Fruit fly (Drosophila melanogaster): ENCODE measurements around the gene CG32295.

Gene CG32295

dm6 chr3L:2504031-2504615 is 22.6 kb downstream of the CG32295 start:
- TF ChIP-seq D1 (tag; optimal IDR thresholded peaks at IDR 0.05) (no peak), CG14655 (GFP tag; optimal IDR thresholded peaks at IDR 0.05) (no peak), CG17806 (tag; optimal IDR thresholded peaks at IDR 0.05) (no peak), CG32121 (GFP tag; IDR thresholded peaks at IDR 0.05) (no peak), CG4496 (GFP tag; IDR thresholded peaks at IDR 0.05) (no peak), rn (GFP tag; IDR thresholded peaks at IDR 0.05) (no peak), CG15710 (tag; optimal IDR thresholded peaks at IDR 0.05) (no peak), CG34367 (tag; optimal IDR thresholded peaks at IDR 0.05) (no peak), Ets98B (GFP tag; IDR thresholded peaks at IDR 0.05) (no peak), Pif1B (GFP tag; optimal IDR thresholded peaks at IDR 0.05) (no peak), EcR (GFP tag; optimal IDR thresholded peaks at IDR 0.05) (no peak), Snoo (tag; optimal IDR thresholded peaks at IDR 0.05) (no peak), fd96Ca (GFP tag; IDR thresholded peaks at IDR 0.05) (no peak)

dm6 chr3L:2503465-2503864 is 23.3 kb downstream of the CG32295 start, which contains the start of gene CG16758:
Gene CG16758, minus strand, starts transcription at chr3L:2503606.
- TF ChIP-seq rn (GFP tag; IDR thresholded peaks at IDR 0.05) (no peak), CG4496 (GFP tag; IDR thresholded peaks at IDR 0.05) (0 out of 3 replicates have a peak, but pooled peaks have one; percentile 12), CG12605 (GFP tag; IDR thresholded peaks at IDR 0.05) (no peak)

dm6 chr3L:2501764-2502163 is 25.0 kb downstream of the CG32295 start:
- TF ChIP-seq CG17806 (tag; optimal IDR thresholded peaks at IDR 0.05) (peak; percentile 36), D1 (tag; optimal IDR thresholded peaks at IDR 0.05) (no peak), fd96Ca (GFP tag; IDR thresholded peaks at IDR 0.05) (no peak), Pif1A (GFP tag; optimal IDR thresholded peaks at IDR 0.05) (peak; percentile 43), CG12605 (GFP tag; IDR thresholded peaks at IDR 0.05) (no peak), CG15710 (tag; optimal IDR thresholded peaks at IDR 0.05) (peak; percentile 28), CG4496 (GFP tag; IDR thresholded peaks at IDR 0.05) (peak; percentile 14; the same call in 1 of the 3 replicates), Pif1B (GFP tag; optimal IDR thresholded peaks at IDR 0.05) (peak; percentile 39), gl (tag; optimal IDR thresholded peaks at IDR 0.05) (no peak), CG9948 (tag; optimal IDR thresholded peaks at IDR 0.05) (peak; percentile 9), Snoo (tag; optimal IDR thresholded peaks at IDR 0.05) (peak; percentile 23), CG8159 (tag; optimal IDR thresholded peaks at IDR 0.05) (peak; percentile 39)

dm6 chr3L:2499077-2499476 is 27.7 kb downstream of the CG32295 start:
- TF ChIP-seq CG32121 (GFP tag; IDR thresholded peaks at IDR 0.05), result no peak
- TF ChIP-seq CG8301 (tag; optimal IDR thresholded peaks at IDR 0.05), result no peak
- TF ChIP-seq fd96Ca (GFP tag; IDR thresholded peaks at IDR 0.05), result no peak
- TF ChIP-seq CG13204 (GFP tag; optimal IDR thresholded peaks at IDR 0.05), result no peak
- TF ChIP-seq gl (tag; optimal IDR thresholded peaks at IDR 0.05), result no peak
- no peak for TF ChIP-seq CG4496 (GFP tag; IDR thresholded peaks at IDR 0.05)
- TF ChIP-seq CG14655 (GFP tag; optimal IDR thresholded peaks at IDR 0.05), result no peak
- no peak for TF ChIP-seq CG15710 (tag; optimal IDR thresholded peaks at IDR 0.05)
- no peak for TF ChIP-seq EcR (GFP tag; optimal IDR thresholded peaks at IDR 0.05)
- TF ChIP-seq Pif1A (GFP tag; optimal IDR thresholded peaks at IDR 0.05), result no peak
- TF ChIP-seq D1 (tag; optimal IDR thresholded peaks at IDR 0.05), result no peak
- TF ChIP-seq Snoo (tag; optimal IDR thresholded peaks at IDR 0.05), result no peak
- TF ChIP-seq rn (GFP tag; IDR thresholded peaks at IDR 0.05), result no peak
- no peak for TF ChIP-seq CG17806 (tag; optimal IDR thresholded peaks at IDR 0.05)
- no peak for TF ChIP-seq CG10348 (GFP tag; IDR thresholded peaks at IDR 0.05)
- TF ChIP-seq CG12605 (GFP tag; IDR thresholded peaks at IDR 0.05), result no peak
- no peak for TF ChIP-seq Pif1B (GFP tag; optimal IDR thresholded peaks at IDR 0.05)
- TF ChIP-seq CG34367 (tag; optimal IDR thresholded peaks at IDR 0.05), result no peak

dm6 chr3L:2494183-2494541 is 32.6 kb downstream of the CG32295 start:
- TF ChIP-seq Snoo (tag; optimal IDR thresholded peaks at IDR 0.05) (peak; percentile 94), fd96Ca (GFP tag; IDR thresholded peaks at IDR 0.05) (peak; percentile 80), CG12605 (GFP tag; IDR thresholded peaks at IDR 0.05) (peak; percentile 81), CG15710 (tag; optimal IDR thresholded peaks at IDR 0.05) (peak; percentile 82), CG32121 (GFP tag; IDR thresholded peaks at IDR 0.05) (peak; percentile 85), rn (GFP tag; IDR thresholded peaks at IDR 0.05) (peak; percentile 65), CG34367 (tag; optimal IDR thresholded peaks at IDR 0.05) (peak; percentile 67), Pif1A (GFP tag; optimal IDR thresholded peaks at IDR 0.05) (peak; percentile 93), CG14655 (GFP tag; optimal IDR thresholded peaks at IDR 0.05) (peak; percentile 87), CG13204 (GFP tag; optimal IDR thresholded peaks at IDR 0.05) (peak; percentile 59), CG8159 (tag; optimal IDR thresholded peaks at IDR 0.05) (peak; percentile 92), gl (tag; optimal IDR thresholded peaks at IDR 0.05) (peak; percentile 90), CG8301 (tag; optimal IDR thresholded peaks at IDR 0.05) (peak; percentile 87), D1 (tag; optimal IDR thresholded peaks at IDR 0.05) (no peak), EcR (GFP tag; optimal IDR thresholded peaks at IDR 0.05) (peak; percentile 2), CG4496 (GFP tag; IDR thresholded peaks at IDR 0.05) (peak; percentile 92), CG17806 (tag; optimal IDR thresholded peaks at IDR 0.05) (peak; percentile 85), CG9948 (tag; optimal IDR thresholded peaks at IDR 0.05) (peak; percentile 80), Pif1B (GFP tag; optimal IDR thresholded peaks at IDR 0.05) (peak; percentile 89), Ets98B (GFP tag; IDR thresholded peaks at IDR 0.05) (peak; percentile 86), CG10348 (GFP tag; IDR thresholded peaks at IDR 0.05) (peak; percentile 27; the same call in 1 of the 2 replicates)

- TF ChIP-seq EcR (GFP tag; optimal IDR thresholded peaks at IDR 0.05), result no peak
- no peak for TF ChIP-seq CG8159 (tag; optimal IDR thresholded peaks at IDR 0.05)
- no peak for TF ChIP-seq CG8301 (tag; optimal IDR thresholded peaks at IDR 0.05)
- no peak for TF ChIP-seq gl (tag; optimal IDR thresholded peaks at IDR 0.05)
- no peak for TF ChIP-seq rn (GFP tag; IDR thresholded peaks at IDR 0.05)
- no peak for TF ChIP-seq Ets98B (GFP tag; IDR thresholded peaks at IDR 0.05)
- no peak for TF ChIP-seq Snoo (tag; optimal IDR thresholded peaks at IDR 0.05)
- TF ChIP-seq CG32121 (GFP tag; IDR thresholded peaks at IDR 0.05), result no peak
- TF ChIP-seq CG15710 (tag; optimal IDR thresholded peaks at IDR 0.05), result no peak
- no peak for TF ChIP-seq CG10348 (GFP tag; IDR thresholded peaks at IDR 0.05)
- no peak for TF ChIP-seq CG13204 (GFP tag; optimal IDR thresholded peaks at IDR 0.05)
- TF ChIP-seq CG4496 (GFP tag; IDR thresholded peaks at IDR 0.05), result no peak
- TF ChIP-seq CG34367 (tag; optimal IDR thresholded peaks at IDR 0.05), result no peak
- no peak for TF ChIP-seq Pif1B (GFP tag; optimal IDR thresholded peaks at IDR 0.05)
- no peak for TF ChIP-seq CG14655 (GFP tag; optimal IDR thresholded peaks at IDR 0.05)
- TF ChIP-seq CG17806 (tag; optimal IDR thresholded peaks at IDR 0.05), result no peak
- TF ChIP-seq Pif1A (GFP tag; optimal IDR thresholded peaks at IDR 0.05), result no peak
- no peak for TF ChIP-seq CG12605 (GFP tag; IDR thresholded peaks at IDR 0.05)
These were observed 33.1 kb downstream of the CG32295 start for dm6 chr3L:2493517-2494182.
